Fruit fly (Drosophila melanogaster) whole organism, prepupa: ENCODE data around the gene BckdhA.

ENCODE experiments used
- Blimp-1 ChIP-seq: fragments of 200-800 bp; sonication (Bioruptor generic); optimal IDR thresholded peaks from 3 replicates; lab custom pipeline; 2017; ENCODE audit warnings: missing biosample characterization, missing genetic modification characterization, mild to moderate bottlenecking, moderate library complexity, missing genetic modification reagents
- CG10669 ChIP-seq: fragments of 200-800 bp; sonication (Bioruptor generic); optimal IDR thresholded peaks from 3 replicates; lab custom pipeline; 2018; ENCODE audit warnings: missing biosample characterization, mild to moderate bottlenecking, missing genetic modification characterization, moderate library complexity
- CG11294 ChIP-seq: fragments of 200-800 bp; sonication (Bioruptor generic); IDR thresholded peaks from 2 replicates; pipeline ENCODE4 v1.3.6; 2022; ENCODE audit warnings: missing biosample characterization, missing genetic modification characterization
- CG11762 ChIP-seq: fragments of 200-800 bp; sonication (Bioruptor generic); optimal IDR thresholded peaks from 3 replicates; lab custom pipeline; 2016; ENCODE audit warnings: missing biosample characterization, missing genetic modification characterization; ENCODE audit not compliant: insufficient read depth
- CG11902 ChIP-seq: fragments of 200-800 bp; sonication (Bioruptor generic); optimal IDR thresholded peaks from 3 replicates; lab custom pipeline; 2016; ENCODE audit warnings: missing biosample characterization, missing genetic modification characterization
- CG15336 ChIP-seq: fragments of 200-800 bp; sonication (Bioruptor generic); IDR thresholded peaks from 2 replicates; pipeline ENCODE4 v1.3.6; 2022; ENCODE audit warnings: missing biosample characterization, missing genetic modification characterization
- CG1621 ChIP-seq: fragments of 200-800 bp; sonication (Bioruptor generic); optimal IDR thresholded peaks from 3 replicates; lab custom pipeline; 2018; ENCODE audit warnings: missing biosample characterization, mild to moderate bottlenecking, missing genetic modification characterization
- CG3032 ChIP-seq: fragments of 200-800 bp; optimal IDR thresholded peaks from 2 replicates; lab custom pipeline; 2019; ENCODE audit warnings: missing biosample characterization, mild to moderate bottlenecking, missing genetic modification characterization, moderate library complexity
- CG31627 ChIP-seq: fragments of 200-800 bp; sonication (Bioruptor generic); optimal IDR thresholded peaks from 3 replicates; lab custom pipeline; 2016; ENCODE audit warnings: missing biosample characterization, missing genetic modification characterization
- CG34406 ChIP-seq: fragments of 200-800 bp; sonication (Bioruptor generic); optimal IDR thresholded peaks from 3 replicates; lab custom pipeline; 2016; ENCODE audit warnings: missing biosample characterization, missing genetic modification characterization
- CG3919 ChIP-seq: fragments of 200-800 bp; sonication (Bioruptor generic); optimal IDR thresholded peaks from 3 replicates; lab custom pipeline; 2016; ENCODE audit warnings: missing biosample characterization, missing genetic modification characterization
- CG6163 ChIP-seq: fragments of 200-800 bp; sonication (Bioruptor generic); IDR thresholded peaks from 3 replicates; pipeline ENCODE4 v1.3.6; 2022; ENCODE audit warnings: missing biosample characterization, missing genetic modification characterization
- CG6276 ChIP-seq: fragments of 200-800 bp; sonication (Bioruptor generic); optimal IDR thresholded peaks from 2 replicates; lab custom pipeline; 2017; ENCODE audit warnings: missing biosample characterization, mild to moderate bottlenecking, missing genetic modification characterization
- CG6808 ChIP-seq: fragments of 200-800 bp; sonication (Bioruptor generic); optimal IDR thresholded peaks from 3 replicates; lab custom pipeline; 2017; ENCODE audit warnings: missing biosample characterization, missing genetic modification characterization, mild to moderate bottlenecking, moderate library complexity, missing genetic modification reagents
- CG6854 ChIP-seq: fragments of 200-800 bp; sonication (Bioruptor generic); optimal IDR thresholded peaks from 2 replicates; lab custom pipeline; 2017; ENCODE audit warnings: missing biosample characterization, mild to moderate bottlenecking, missing genetic modification characterization
- CG7368 ChIP-seq: fragments of 200-800 bp; sonication (Bioruptor generic); optimal IDR thresholded peaks from 3 replicates; lab custom pipeline; 2016; ENCODE audit warnings: missing biosample characterization, missing genetic modification characterization
- CG8319 ChIP-seq: fragments of 200-800 bp; sonication (Bioruptor generic); optimal IDR thresholded peaks from 3 replicates; lab custom pipeline; 2016; ENCODE audit warnings: missing biosample characterization, missing genetic modification characterization
- CG8632 ChIP-seq: fragments of 200-800 bp; sonication (Bioruptor generic); optimal IDR thresholded peaks from 3 replicates; lab custom pipeline; 2016; ENCODE audit warnings: missing biosample characterization, missing genetic modification characterization
- CG9139 ChIP-seq: fragments of 200-800 bp; sonication (Bioruptor generic); optimal IDR thresholded peaks from 3 replicates; lab custom pipeline; 2017; ENCODE audit warnings: missing biosample characterization, mild to moderate bottlenecking, missing genetic modification characterization
- Eip78C ChIP-seq: fragments of 200-800 bp; sonication (Bioruptor generic); peaks from one replicate; lab custom pipeline; 2016; ENCODE audit warnings: missing biosample characterization, missing genetic modification characterization
- Eip93F ChIP-seq: fragments of 200-800 bp; sonication (Bioruptor generic); optimal IDR thresholded peaks from 2 replicates; lab custom pipeline; 2016; ENCODE audit warnings: missing biosample characterization, mild to moderate bottlenecking, missing genetic modification characterization
- Ets96B ChIP-seq: fragments of 200-800 bp; optimal IDR thresholded peaks from 2 replicates; lab custom pipeline; 2019; ENCODE audit warnings: missing biosample characterization, mild to moderate bottlenecking, missing genetic modification characterization, moderate library complexity
- Gug ChIP-seq: fragments of 200-800 bp; sonication (Bioruptor generic); IDR thresholded peaks from 2 replicates; pipeline ENCODE4 v1.3.6; 2022; ENCODE audit warnings: missing biosample characterization, missing genetic modification characterization
- Hr38 ChIP-seq: sonication (Bioruptor generic); optimal IDR thresholded peaks from 2 replicates; lab custom pipeline; 2016; ENCODE audit warnings: missing biosample characterization, missing genetic modification characterization
- Hr39 ChIP-seq: fragments of 200-800 bp; sonication (Bioruptor generic); optimal IDR thresholded peaks from 2 replicates; lab custom pipeline; 2016; ENCODE audit warnings: missing biosample characterization, missing genetic modification characterization
- Hr4 ChIP-seq: fragments of 200-800 bp; sonication (Bioruptor generic); optimal IDR thresholded peaks from 3 replicates; lab custom pipeline; 2016; ENCODE audit warnings: missing biosample characterization, missing genetic modification characterization
- OdsH ChIP-seq: fragments of 200-800 bp; sonication (Bioruptor generic); optimal IDR thresholded peaks from 3 replicates; lab custom pipeline; 2016; ENCODE audit warnings: missing biosample characterization, missing genetic modification characterization
- Smox ChIP-seq: fragments of 200-800 bp; sonication (Bioruptor generic); optimal IDR thresholded peaks from 3 replicates; lab custom pipeline; 2016; ENCODE audit warnings: missing biosample characterization, missing genetic modification characterization
- Sox102F ChIP-seq: fragments of 200-800 bp; sonication (Bioruptor generic); optimal IDR thresholded peaks from 2 replicates; lab custom pipeline; 2016; ENCODE audit warnings: missing biosample characterization, mild to moderate bottlenecking, missing genetic modification characterization
- Sox14 ChIP-seq: fragments of 200-800 bp; sonication (Bioruptor generic); optimal IDR thresholded peaks from 3 replicates; lab custom pipeline; 2016; ENCODE audit warnings: missing biosample characterization, missing genetic modification characterization
- Sox15 ChIP-seq: fragments of 200-800 bp; sonication (Bioruptor generic); optimal IDR thresholded peaks from 3 replicates; lab custom pipeline; 2016; ENCODE audit warnings: missing biosample characterization, missing genetic modification characterization
- achi ChIP-seq: fragments of 200-800 bp; sonication (Bioruptor generic); optimal IDR thresholded peaks from 3 replicates; lab custom pipeline; 2016; ENCODE audit warnings: missing biosample characterization, missing genetic modification characterization
- acj6 ChIP-seq: fragments of 200-800 bp; sonication (Bioruptor generic); optimal IDR thresholded peaks from 3 replicates; lab custom pipeline; 2016; ENCODE audit warnings: missing biosample characterization, missing genetic modification characterization
- dac ChIP-seq: fragments of 200-800 bp; sonication (Bioruptor generic); optimal IDR thresholded peaks from 2 replicates; lab custom pipeline; 2017; ENCODE audit warnings: missing biosample characterization, mild to moderate bottlenecking, missing genetic modification characterization
- dsx ChIP-seq: fragments of 200-800 bp; optimal IDR thresholded peaks from 3 replicates; lab custom pipeline; 2019; ENCODE audit warnings: missing biosample characterization, mild to moderate bottlenecking, missing genetic modification characterization, moderate library complexity; ENCODE audit not compliant: poor library complexity, severe bottlenecking
- esn ChIP-seq: fragments of 200-800 bp; sonication (Bioruptor generic); optimal IDR thresholded peaks from 2 replicates; lab custom pipeline; 2016; ENCODE audit warnings: missing biosample characterization, mild to moderate bottlenecking, missing genetic modification characterization, moderate library complexity
- fd59A ChIP-seq: fragments of 200-800 bp; sonication (Bioruptor generic); optimal IDR thresholded peaks from 2 replicates; lab custom pipeline; 2017; ENCODE audit warnings: missing biosample characterization, mild to moderate bottlenecking, missing genetic modification characterization, missing genetic modification reagents
- fd85E ChIP-seq: fragments of 200-800 bp; sonication (Bioruptor generic); optimal IDR thresholded peaks from 3 replicates; lab custom pipeline; 2016; ENCODE audit warnings: missing biosample characterization, missing genetic modification characterization
- fkh ChIP-seq: fragments of 200-800 bp; sonication (Bioruptor generic); optimal IDR thresholded peaks from 3 replicates; lab custom pipeline; 2017; ENCODE audit warnings: missing biosample characterization, mild to moderate bottlenecking, missing genetic modification characterization, moderate library complexity
- net ChIP-seq: fragments of 200-800 bp; sonication (Bioruptor generic); optimal IDR thresholded peaks from 3 replicates; lab custom pipeline; 2016; ENCODE audit warnings: missing biosample characterization, missing genetic modification characterization
- spab ChIP-seq: fragments of 200-800 bp; sonication (Bioruptor generic); optimal IDR thresholded peaks from 2 replicates; lab custom pipeline; 2017; ENCODE audit warnings: missing biosample characterization, mild to moderate bottlenecking, missing genetic modification characterization, missing genetic modification reagents
- svp ChIP-seq: fragments of 200-800 bp; sonication (Bioruptor generic); peaks from one replicate; lab custom pipeline; 2016; ENCODE audit warnings: missing biosample characterization, missing genetic modification characterization
- topi ChIP-seq: fragments of 200-800 bp; sonication (Bioruptor generic); optimal IDR thresholded peaks from 3 replicates; lab custom pipeline; 2016; ENCODE audit warnings: missing biosample characterization, missing genetic modification characterization

The BckdhA gene

dm6 chr3R:9559413-9560014, 3.9 kb downstream of the BckdhA start, which contains the start of the genes AP-1mu and MBD-like (continued):
- TF ChIP-seq CG15336 (GFP tag; lab: Robert Waterston, UW) (0 out of 2 replicates have a peak, but pooled peaks have one; percentile 13), CG11762 (no peak), topi (GFP tag; lab: Kevin White, UChicago) (peak; percentile 67), CG31627 (GFP tag; lab: Kevin White, UChicago) (peak; percentile 82), CG11294 (GFP tag; lab: Robert Waterston, UW) (no peak), Blimp-1 (GFP tag; lab: Kevin White, UChicago) (peak; percentile 31), CG6854 (GFP tag; lab: Kevin White, UChicago) (no peak), CG3032 (tag; lab: Kevin White, UChicago) (peak; percentile 68), Sox14 (GFP tag; lab: Kevin White, UChicago) (peak; percentile 78), CG6808 (GFP tag; lab: Kevin White, UChicago) (no peak), net (GFP tag; lab: Kevin White, UChicago) (no peak), CG3919 (GFP tag; lab: Kevin White, UChicago) (peak; percentile 67), OdsH (GFP tag; lab: Kevin White, UChicago) (no peak), Eip78C (no peak), Hr4 (no peak), fd59A (GFP tag; lab: Kevin White, UChicago) (no peak), Sox102F (no peak), CG8632 (GFP tag; lab: Kevin White, UChicago) (no peak), Sox15 (GFP tag; lab: Kevin White, UChicago) (peak; percentile 34), CG34406 (GFP tag; lab: Kevin White, UChicago) (peak; percentile 41), CG1621 (peak; percentile 58), svp (GFP tag; lab: Kevin White, UChicago) (no peak), CG8319 (no peak), Hr39 (GFP tag; lab: Kevin White, UChicago) (peak; percentile 75), CG6276 (GFP tag; lab: Kevin White, UChicago) (no peak), fd85E (GFP tag; lab: Kevin White, UChicago) (no peak), CG9139 (GFP tag; lab: Kevin White, UChicago) (no peak), dsx (GFP tag; lab: Kevin White, UChicago) (no peak), Smox (GFP tag; lab: Kevin White, UChicago) (no peak), spab (GFP tag; lab: Kevin White, UChicago) (no peak), CG6163 (GFP tag; lab: Robert Waterston, UW) (0 out of 3 replicates have a peak, but pooled peaks have one; percentile 36), Gug (no peak; the same call in 1 of the 2 replicates), CG7368 (GFP tag; lab: Kevin White, UChicago) (no peak), dac (GFP tag; lab: Kevin White, UChicago) (no peak)

DNA sequence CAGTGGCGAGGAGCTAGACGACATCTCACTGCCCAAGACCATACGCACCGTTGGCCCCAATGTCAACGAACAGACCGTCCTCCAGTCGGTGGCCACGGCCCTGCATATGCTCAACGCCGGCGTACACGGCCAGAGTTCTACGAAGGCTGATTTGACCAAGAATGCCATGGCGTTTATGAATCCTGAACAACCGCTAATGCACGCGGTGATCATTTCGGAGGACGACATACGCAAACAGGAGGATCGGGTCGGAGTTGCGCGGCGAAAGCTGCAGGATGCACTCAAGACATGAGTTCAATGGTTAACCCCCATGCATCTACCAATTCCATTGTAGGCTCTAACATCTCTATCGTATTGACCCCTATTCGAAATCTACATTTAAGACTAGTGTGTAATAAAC, 5.5 kb downstream of the BckdhA start:
- TF ChIP-seq CG31627 (GFP tag; lab: Kevin White, UChicago): no peak
- TF ChIP-seq CG6163 (GFP tag; lab: Robert Waterston, UW): 0 out of 3 replicates have a peak, but pooled peaks have one; percentile 7

- TF ChIP-seq Hr38 (GFP tag; lab: Kevin White, UChicago): no peak
- peak; percentile 20 for TF ChIP-seq CG11902 (GFP tag; lab: Kevin White, UChicago)
- no peak for TF ChIP-seq Gug
- TF ChIP-seq fkh (GFP tag; lab: Kevin White, UChicago): no peak
- TF ChIP-seq CG8319: no peak
- TF ChIP-seq CG3919 (GFP tag; lab: Kevin White, UChicago): no peak
- no peak for TF ChIP-seq CG6854 (GFP tag; lab: Kevin White, UChicago)
- TF ChIP-seq CG10669 (GFP tag; lab: Kevin White, UChicago): no peak
- TF ChIP-seq achi (GFP tag; lab: Kevin White, UChicago): no peak
- TF ChIP-seq CG6163 (GFP tag; lab: Robert Waterston, UW): no peak
- TF ChIP-seq topi (GFP tag; lab: Kevin White, UChicago): no peak
- TF ChIP-seq spab (GFP tag; lab: Kevin White, UChicago): no peak
- TF ChIP-seq Sox14 (GFP tag; lab: Kevin White, UChicago): no peak
- no peak for TF ChIP-seq Blimp-1 (GFP tag; lab: Kevin White, UChicago)
- TF ChIP-seq CG11762: no peak
- TF ChIP-seq dac (GFP tag; lab: Kevin White, UChicago): no peak
- TF ChIP-seq Smox (GFP tag; lab: Kevin White, UChicago): no peak
- TF ChIP-seq CG11294 (GFP tag; lab: Robert Waterston, UW): no peak; the same call in 1 of the 2 replicates
- no peak for TF ChIP-seq Ets96B (tag; lab: Kevin White, UChicago)
- TF ChIP-seq OdsH (GFP tag; lab: Kevin White, UChicago): no peak
- TF ChIP-seq CG34406 (GFP tag; lab: Kevin White, UChicago): no peak
- peak; percentile 49 for TF ChIP-seq Eip93F (GFP tag; lab: Kevin White, UChicago)
- TF ChIP-seq fd85E (GFP tag; lab: Kevin White, UChicago): no peak
- TF ChIP-seq esn (GFP tag; lab: Kevin White, UChicago): peak; percentile 74
- no peak for TF ChIP-seq acj6
Measured at dm6 chr3R:9563240-9563992, 7.8 kb downstream of the BckdhA start, which contains the start of the genes CG9393 and Vps45. CG9393 (minus strand) TSS chr3R:9563673. Vps45 (plus strand) TSS chr3R:9563924.
